Worm (Caenorhabditis elegans) whole organism, young adult: Measurements from ENCODE around the gene pot-1.

ENCODE experiments used
- B0019.2 ChIP-seq: fragments of 200-800 bp; sonication (Bioruptor generic); conservative IDR thresholded peaks from 2 replicates; pipeline ENCODE4 v1.3.6; 2022; ENCODE audit warnings: missing genetic modification reagents, missing genetic modification characterization, missing compliant biosample characterization
- B0035.1 ChIP-seq: sonication (generic microtip); optimal IDR thresholded peaks from 2 replicates; lab custom pipeline; 2016; ENCODE audit warnings: missing genetic modification characterization, mild to moderate bottlenecking, missing compliant biosample characterization, missing genotype, missing genetic modification reagents
- C17E4.6 ChIP-seq: fragments of 200-800 bp; sonication (Bioruptor generic); IDR thresholded peaks from 2 replicates; pipeline ENCODE4 v1.3.6; 2022; ENCODE audit warnings: missing genetic modification reagents, missing genetic modification characterization, missing compliant biosample characterization
- D2030.7 ChIP-seq: fragments of 200-800 bp; sonication (Bioruptor generic); IDR thresholded peaks from 2 replicates; pipeline ENCODE4 v1.3.6; 2022; ENCODE audit warnings: missing genetic modification reagents, missing genetic modification characterization, missing compliant biosample characterization
- F22D6.2 ChIP-seq: sonication (generic microtip); optimal IDR thresholded peaks from 2 replicates; lab custom pipeline; 2016; ENCODE audit warnings: mild to moderate bottlenecking, missing genetic modification characterization, missing compliant biosample characterization
- F57C9.4 ChIP-seq: sonication (generic microtip); optimal IDR thresholded peaks from 2 replicates; lab custom pipeline; 2017; ENCODE audit warnings: mild to moderate bottlenecking, missing genetic modification characterization, missing compliant biosample characterization
- T07F8.4 ChIP-seq: sonication (generic microtip); optimal IDR thresholded peaks from 2 replicates; lab custom pipeline; 2016; ENCODE audit warnings: mild to moderate bottlenecking, missing genetic modification characterization, moderate library complexity, missing compliant biosample characterization
- T26A5.8 ChIP-seq: sonication (generic microtip); optimal IDR thresholded peaks from 2 replicates; lab custom pipeline; 2016; ENCODE audit warnings: missing genetic modification characterization, missing compliant biosample characterization
- Y67H2A.10 ChIP-seq: fragments of 200-800 bp; sonication (Bioruptor generic); conservative IDR thresholded peaks from 2 replicates; pipeline ENCODE4 v1.3.6; 2022; ENCODE audit warnings: missing genetic modification reagents, missing genetic modification characterization, missing compliant biosample characterization
- Y95B8A.8 ChIP-seq: fragments of 200-800 bp; sonication (Bioruptor generic); IDR thresholded peaks from 2 replicates; pipeline ENCODE4 v1.3.6; 2022; ENCODE audit warnings: missing genetic modification reagents, missing genetic modification characterization, missing compliant biosample characterization
- akir-1 ChIP-seq: fragments of 200-800 bp; sonication (Bioruptor generic); optimal IDR thresholded peaks from 2 replicates; lab custom pipeline; 2018; ENCODE audit warnings: mild to moderate bottlenecking, missing genetic modification characterization, moderate library complexity, missing compliant biosample characterization
- ama-1 ChIP-seq, 3 experiments: fragments of 150-350 bp in 1 of 3; sonication (generic microtip) in 2 of 3; optimal IDR thresholded peaks; 2 replicates each; lab custom pipeline; 2014 to 2018; ENCODE audit warnings: missing biosample characterization in 2 of 3, missing genetic modification characterization in 2 of 3, missing genetic modification reagents in 2 of 3
- atf-7 ChIP-seq: sonication (generic microtip); optimal IDR thresholded peaks from 2 replicates; lab custom pipeline; 2017; ENCODE audit warnings: mild to moderate bottlenecking, missing genetic modification characterization, missing compliant biosample characterization
- attf-6 ChIP-seq: fragments of 200-800 bp; sonication (Bioruptor generic); IDR thresholded peaks from 2 replicates; pipeline ENCODE4 v1.3.6; 2022; ENCODE audit warnings: missing genetic modification reagents, missing genetic modification characterization, missing compliant biosample characterization
- ccch-3 ChIP-seq: fragments of 200-800 bp; sonication (Bioruptor generic); optimal IDR thresholded peaks from 2 replicates; lab custom pipeline; 2018; ENCODE audit warnings: mild to moderate bottlenecking, missing genetic modification characterization, missing compliant biosample characterization
- ceh-79 ChIP-seq: sonication (generic microtip); optimal IDR thresholded peaks from 2 replicates; lab custom pipeline; 2017; ENCODE audit warnings: mild to moderate bottlenecking, missing genetic modification characterization, missing compliant biosample characterization
- ceh-91 ChIP-seq: fragments of 200-800 bp; sonication (Bioruptor generic); IDR thresholded peaks from 2 replicates; pipeline ENCODE4 v1.3.6; 2022; ENCODE audit warnings: missing genetic modification reagents, missing genetic modification characterization, missing compliant biosample characterization
- dpff-1 ChIP-seq: sonication (generic microtip); optimal IDR thresholded peaks from 2 replicates; lab custom pipeline; 2017; ENCODE audit warnings: mild to moderate bottlenecking, missing genetic modification characterization, missing compliant biosample characterization
- efl-1 ChIP-seq: fragments of 150-350 bp; optimal IDR thresholded peaks from 2 replicates; lab custom pipeline; 2014; ENCODE audit warnings: missing biosample characterization, missing genetic modification reagents, missing genetic modification characterization
- egl-44 ChIP-seq: fragments of 200-800 bp; sonication (Bioruptor generic); IDR thresholded peaks from 2 replicates; pipeline ENCODE4 v1.3.6; 2022; ENCODE audit warnings: missing genetic modification reagents, missing genetic modification characterization, missing compliant biosample characterization
- fkh-3 ChIP-seq: sonication (generic microtip); optimal IDR thresholded peaks from 2 replicates; lab custom pipeline; 2016; ENCODE audit warnings: mild to moderate bottlenecking, missing genetic modification characterization, missing compliant biosample characterization
- him-1 ChIP-seq: sonication (generic microtip); optimal IDR thresholded peaks from 2 replicates; lab custom pipeline; 2016; ENCODE audit warnings: missing genotype, missing genetic modification reagents, missing genetic modification characterization, missing compliant biosample characterization
- hlh-12 ChIP-seq: sonication (generic microtip); optimal IDR thresholded peaks from 2 replicates; lab custom pipeline; 2016; ENCODE audit warnings: missing genetic modification characterization, missing compliant biosample characterization
- hlh-26 ChIP-seq: fragments of 200-800 bp; sonication (Bioruptor generic); conservative IDR thresholded peaks from 2 replicates; pipeline ENCODE4 v1.3.6; 2022; ENCODE audit warnings: missing genetic modification reagents, missing genetic modification characterization, missing compliant biosample characterization
- hsf-1 ChIP-seq: fragments of 200-800 bp; sonication (Bioruptor generic); IDR thresholded peaks from 2 replicates; pipeline ENCODE4 v1.3.6; 2022; ENCODE audit warnings: missing genetic modification reagents, missing genetic modification characterization, missing compliant biosample characterization
- lin-26 ChIP-seq: fragments of 200-800 bp; sonication (Bioruptor generic); IDR thresholded peaks from 2 replicates; pipeline ENCODE4 v1.3.6; 2022; ENCODE audit warnings: missing genetic modification reagents, missing genetic modification characterization, missing compliant biosample characterization
- lin-54 ChIP-seq: fragments of 200-800 bp; sonication (Bioruptor generic); optimal IDR thresholded peaks from 2 replicates; lab custom pipeline; 2018; ENCODE audit warnings: mild to moderate bottlenecking, missing genetic modification characterization, missing compliant biosample characterization
- lsy-27 ChIP-seq: sonication (generic microtip); optimal IDR thresholded peaks from 2 replicates; lab custom pipeline; 2017; ENCODE audit warnings: missing genetic modification characterization, mild to moderate bottlenecking, missing compliant biosample characterization, antibody characterized with exemption, missing genotype, borderline replicate concordance; ENCODE audit not compliant: insufficient read depth
- madf-10 ChIP-seq: sonication (generic microtip); optimal IDR thresholded peaks from 2 replicates; lab custom pipeline; 2016; ENCODE audit warnings: mild to moderate bottlenecking, missing genetic modification characterization, missing compliant biosample characterization
- madf-3 ChIP-seq: fragments of 200-800 bp; sonication (Bioruptor generic); IDR thresholded peaks from 2 replicates; pipeline ENCODE4 v1.3.6; 2022; ENCODE audit warnings: missing genetic modification reagents, missing genetic modification characterization, missing compliant biosample characterization
- madf-6 ChIP-seq: fragments of 200-800 bp; sonication (Bioruptor generic); IDR thresholded peaks from 2 replicates; pipeline ENCODE4 v1.3.6; 2022; ENCODE audit warnings: missing genetic modification reagents, missing genetic modification characterization, missing compliant biosample characterization
- madf-8 ChIP-seq: fragments of 200-800 bp; sonication (Bioruptor generic); conservative IDR thresholded peaks from 2 replicates; pipeline ENCODE4 v1.3.6; 2022; ENCODE audit warnings: missing genetic modification reagents, missing genetic modification characterization, missing compliant biosample characterization
- mes-4 ChIP-seq: sonication (generic microtip); optimal IDR thresholded peaks from 2 replicates; lab custom pipeline; 2016; ENCODE audit warnings: missing genotype, missing genetic modification characterization, missing compliant biosample characterization
- nfya-1 ChIP-seq: sonication (generic microtip); optimal IDR thresholded peaks from 2 replicates; lab custom pipeline; 2017; ENCODE audit warnings: antibody characterized with exemption, missing compliant biosample characterization, missing genetic modification characterization, borderline replicate concordance; ENCODE audit not compliant: insufficient read depth
- nfyb-1 ChIP-seq: fragments of 200-800 bp; sonication (Bioruptor generic); IDR thresholded peaks from 2 replicates; pipeline ENCODE4 v1.3.6; 2022; ENCODE audit warnings: missing genetic modification reagents, missing genetic modification characterization, missing compliant biosample characterization
- nhr-120 ChIP-seq: fragments of 200-800 bp; sonication (Bioruptor generic); IDR thresholded peaks from 2 replicates; pipeline ENCODE4 v1.3.6; 2022; ENCODE audit warnings: missing genetic modification characterization, missing compliant biosample characterization
- nhr-179 ChIP-seq: sonication (generic microtip); optimal IDR thresholded peaks from 2 replicates; lab custom pipeline; 2016; ENCODE audit warnings: mild to moderate bottlenecking, missing genetic modification characterization, missing compliant biosample characterization
- nhr-27 ChIP-seq: fragments of 200-800 bp; sonication (Bioruptor generic); optimal IDR thresholded peaks from 2 replicates; lab custom pipeline; 2018; ENCODE audit warnings: mild to moderate bottlenecking, missing genetic modification characterization, moderate library complexity, missing compliant biosample characterization
- nhr-80 ChIP-seq: sonication (generic microtip); optimal IDR thresholded peaks from 2 replicates; lab custom pipeline; 2016; ENCODE audit warnings: missing genetic modification characterization, missing compliant biosample characterization
- pbrm-1 ChIP-seq: fragments of 200-800 bp; sonication (Bioruptor generic); IDR thresholded peaks from 2 replicates; pipeline ENCODE4 v1.3.6; 2022; ENCODE audit warnings: missing genetic modification reagents, missing genetic modification characterization, missing compliant biosample characterization
- repo-1 ChIP-seq: sonication (generic microtip); optimal IDR thresholded peaks from 2 replicates; lab custom pipeline; 2017; ENCODE audit warnings: mild to moderate bottlenecking, missing genetic modification characterization, missing compliant biosample characterization
- sdz-38 ChIP-seq: sonication (generic microtip); optimal IDR thresholded peaks from 2 replicates; lab custom pipeline; 2016; ENCODE audit warnings: missing genotype, missing genetic modification characterization, missing compliant biosample characterization
- sea-2 ChIP-seq: fragments of 200-800 bp; sonication (Bioruptor generic); IDR thresholded peaks from 2 replicates; pipeline ENCODE4 v1.3.6; 2022; ENCODE audit warnings: missing genetic modification characterization, missing compliant biosample characterization
- unc-62 ChIP-seq: fragments of 150-350 bp; optimal IDR thresholded peaks from 2 replicates; lab custom pipeline; 2014; ENCODE audit warnings: missing biosample characterization, missing genetic modification reagents, missing genetic modification characterization
- ztf-22 ChIP-seq: fragments of 200-800 bp; sonication (Bioruptor generic); optimal IDR thresholded peaks from 2 replicates; lab custom pipeline; 2018; ENCODE audit warnings: mild to moderate bottlenecking, missing genetic modification characterization, moderate library complexity, missing compliant biosample characterization
- ztf-25 ChIP-seq: fragments of 200-800 bp; sonication (Bioruptor generic); IDR thresholded peaks from 2 replicates; pipeline ENCODE4 v1.3.6; 2022; ENCODE audit warnings: missing genetic modification reagents, missing genetic modification characterization, missing compliant biosample characterization
- ztf-3 ChIP-seq: fragments of 200-800 bp; sonication (Bioruptor generic); optimal IDR thresholded peaks from 2 replicates; lab custom pipeline; 2018; ENCODE audit warnings: mild to moderate bottlenecking, missing genetic modification characterization, missing compliant biosample characterization

The pot-1 gene

ce11 chrIII:7103940-7104440 is 29.5 kb downstream of the pot-1 start, which contains the start of gene cpg-2 (continued):
- TF ChIP-seq T07F8.4 (tag; lab: Kevin White, UChicago): no peak
- no peak for TF ChIP-seq hlh-12 (tag; lab: Kevin White, UChicago)
- no peak for TF ChIP-seq nhr-27
- no peak for TF ChIP-seq ztf-22 (GFP tag; lab: Kevin White, UChicago)
- peak; percentile 57; the same call in 1 of the 2 replicates for TF ChIP-seq nfyb-1 (GFP tag; lab: Robert Waterston, UW)
- no peak for TF ChIP-seq ceh-79 (tag; lab: Kevin White, UChicago)
- no peak for TF ChIP-seq sdz-38
- no peak for TF ChIP-seq unc-62 (GFP tag; lab: Kevin White, UChicago)
- TF ChIP-seq nhr-179: no peak
- no peak for TF ChIP-seq lin-26 (GFP tag; lab: Robert Waterston, UW)
- peak; percentile 78; the same call in 1 of the 2 replicates for TF ChIP-seq C17E4.6 (GFP tag; lab: Robert Waterston, UW)
- no peak for TF ChIP-seq madf-10 (tag; lab: Kevin White, UChicago)
- TF ChIP-seq B0019.2: peak; percentile 80
- TF ChIP-seq mes-4 (tag; lab: Kevin White, UChicago): no peak
- no peak for TF ChIP-seq egl-44 (GFP tag; lab: Robert Waterston, UW)
- no peak for TF ChIP-seq akir-1 (GFP tag; lab: Kevin White, UChicago)
- no peak for TF ChIP-seq B0035.1

ce11 chrIII:7101814-7102477 is 31.5 kb downstream of the pot-1 start:
- TF ChIP-seq sea-2 (GFP tag; lab: Robert Waterston, UW) (no peak), nfya-1 (no peak), lin-54 (GFP tag; lab: Kevin White, UChicago) (peak; percentile 70), ztf-22 (GFP tag; lab: Kevin White, UChicago) (no peak), ccch-3 (GFP tag; lab: Kevin White, UChicago) (no peak), F22D6.2 (tag; lab: Kevin White, UChicago) (no peak), attf-6 (GFP tag; lab: Robert Waterston, UW) (peak; percentile 90), ceh-91 (GFP tag; lab: Robert Waterston, UW) (no peak; the same call in none of the 2 replicates), nhr-179 (no peak), fkh-3 (no peak), T26A5.8 (no peak), madf-6 (GFP tag; lab: Robert Waterston, UW) (peak; percentile 84), ztf-3 (GFP tag; lab: Kevin White, UChicago) (no peak), atf-7 (tag; lab: Kevin White, UChicago) (peak; percentile 24), efl-1 (GFP tag; lab: Kevin White, UChicago) (peak; percentile 51), F57C9.4 (tag; lab: Kevin White, UChicago) (no peak), nhr-120 (GFP tag; lab: Robert Waterston, UW) (no peak), Y67H2A.10 (GFP tag; lab: Robert Waterston, UW) (no peak), ama-1 (optimal IDR thresholded peaks at IDR 0.05; lab: Kevin White, UChicago) (no peak), ama-1 (GFP tag; optimal IDR thresholded peaks at IDR 0.05; lab: Kevin White, UChicago) (peak in 1 of 2 experiments; percentile 88), hsf-1 (GFP tag; lab: Robert Waterston, UW) (peak; percentile 84), repo-1 (tag; lab: Kevin White, UChicago) (peak; percentile 43), nhr-80 (tag; lab: Kevin White, UChicago) (no peak), madf-3 (GFP tag; lab: Robert Waterston, UW) (peak; percentile 85), Y95B8A.8 (GFP tag; lab: Robert Waterston, UW) (peak; percentile 92), dpff-1 (tag; lab: Kevin White, UChicago) (no peak), mes-4 (tag; lab: Kevin White, UChicago) (no peak), D2030.7 (GFP tag; lab: Robert Waterston, UW) (peak; percentile 86), hlh-26 (GFP tag; lab: Robert Waterston, UW) (no peak), lsy-27 (no peak), madf-8 (GFP tag; lab: Robert Waterston, UW) (peak; percentile 36; the same call in 1 of the 2 replicates), him-1 (tag; lab: Kevin White, UChicago) (peak; percentile 8), ztf-25 (peak; percentile 72; the same call in 1 of the 2 replicates), pbrm-1 (GFP tag; lab: Robert Waterston, UW) (peak; percentile 66)
